Fruit fly (Drosophila melanogaster): ENCODE data around the gene CG7091.

The CG7091 gene

dm6 chr3R:12981334-12982166 lies 3.8 kb downstream of the CG7091 start (continued):
- TF ChIP-seq gcm (GFP tag; optimal IDR thresholded peaks at IDR 0.05): peak; percentile 45
- TF ChIP-seq CG13424 (tag; optimal IDR thresholded peaks at IDR 0.05): peak; percentile 69
- no peak for TF ChIP-seq shn (GFP tag; optimal IDR thresholded peaks at IDR 0.05)
- TF ChIP-seq hbn (GFP tag; IDR thresholded peaks at IDR 0.05; ENCODE audit: partially characterized antibody): no peak
- TF ChIP-seq Hsf (GFP tag; optimal IDR thresholded peaks at IDR 0.05): peak; percentile 44
- no peak for TF ChIP-seq CG30020 (tag; optimal IDR thresholded peaks at IDR 0.05)
- TF ChIP-seq CG6683 (GFP tag; optimal IDR thresholded peaks at IDR 0.05): no peak
- no peak for TF ChIP-seq CG4282 (GFP tag; optimal IDR thresholded peaks at IDR 0.05)
- peak; percentile 60 for TF ChIP-seq CG13775 (GFP tag; optimal IDR thresholded peaks at IDR 0.05)
- peak; percentile 77 for TF ChIP-seq CG15269 (tag; optimal IDR thresholded peaks at IDR 0.05)
- no peak for TF ChIP-seq CG6272 (GFP tag; IDR thresholded peaks at IDR 0.05)
- TF ChIP-seq ERR (GFP tag; optimal IDR thresholded peaks at IDR 0.05): no peak
- peak; percentile 59 for TF ChIP-seq CG18619 (GFP tag; optimal IDR thresholded peaks at IDR 0.05)
- no peak for TF ChIP-seq eyg (GFP tag; optimal IDR thresholded peaks at IDR 0.05)
- TF ChIP-seq Max (GFP tag; optimal IDR thresholded peaks at IDR 0.05): peak; percentile 35
- no peak for TF ChIP-seq Adf1 (GFP tag; IDR thresholded peaks at IDR 0.05)
- peak in 1 of 2 experiments; percentile 29 for TF ChIP-seq chif (GFP tag; optimal IDR thresholded peaks at IDR 0.05)
- TF ChIP-seq B-H1 (GFP tag; IDR thresholded peaks at IDR 0.05): peak; percentile 47; the same call in 1 of the 3 replicates
- TF ChIP-seq Doc3 (GFP tag; IDR thresholded peaks at IDR 0.05; ENCODE audit: partially characterized antibody): no peak
- TF ChIP-seq sens-2 (GFP tag; IDR thresholded peaks at IDR 0.05): no peak
- TF ChIP-seq CG1602 (GFP tag; optimal IDR thresholded peaks at IDR 0.05): peak; percentile 46
- peak; percentile 64; the same call in 1 of the 2 replicates for TF ChIP-seq CG6689 (GFP tag; IDR thresholded peaks at IDR 0.05)
- TF ChIP-seq Dref (GFP tag; IDR thresholded peaks at IDR 0.05): no peak
- no peak for TF ChIP-seq CG8290 (GFP tag; optimal IDR thresholded peaks at IDR 0.05)
- peak in 1 of 2 experiments; percentile 48 for TF ChIP-seq CG8290 (tag; optimal IDR thresholded peaks at IDR 0.05)
- TF ChIP-seq CG14965 (GFP tag; optimal IDR thresholded peaks at IDR 0.05; ENCODE audit: borderline replicate concordance): no peak
- TF ChIP-seq sd (tag; optimal IDR thresholded peaks at IDR 0.05): peak; percentile 3
- TF ChIP-seq CG7786 (GFP tag; optimal IDR thresholded peaks at IDR 0.05): no peak
- no peak for TF ChIP-seq abd-A (tag; optimal IDR thresholded peaks at IDR 0.05)
- peak; percentile 70 for TF ChIP-seq CG12391 (tag; optimal IDR thresholded peaks at IDR 0.05)
- no peak for TF ChIP-seq CG34376 (GFP tag; optimal IDR thresholded peaks at IDR 0.05)
- no peak; the same call in 2 of the 3 replicates for TF ChIP-seq sr (GFP tag; IDR thresholded peaks at IDR 0.05)
- TF ChIP-seq ems (GFP tag; optimal IDR thresholded peaks at IDR 0.05): peak; percentile 41
- no peak for TF ChIP-seq fd102C (GFP tag; optimal IDR thresholded peaks at IDR 0.05)
- TF ChIP-seq CG31388 (GFP tag; optimal IDR thresholded peaks at IDR 0.05): no peak
- peak; percentile 77 for TF ChIP-seq Meics (GFP tag; optimal IDR thresholded peaks at IDR 0.05)
- TF ChIP-seq nerfin-1 (tag; optimal IDR thresholded peaks at IDR 0.05): peak; percentile 59
- TF ChIP-seq CG43689 (GFP tag; IDR thresholded peaks at IDR 0.05): no peak
- TF ChIP-seq Lhr (GFP tag; optimal IDR thresholded peaks at IDR 0.05): no peak
- peak; percentile 22 for TF ChIP-seq CG15073 (GFP tag; optimal IDR thresholded peaks at IDR 0.05)
- TF ChIP-seq mam (GFP tag; optimal IDR thresholded peaks at IDR 0.05): peak; percentile 43
- no peak for TF ChIP-seq Dfd (GFP tag; optimal IDR thresholded peaks at IDR 0.05)
- TF ChIP-seq Gsc (GFP tag; IDR thresholded peaks at IDR 0.05): no peak
- peak; percentile 44 for TF ChIP-seq Hmr (GFP tag; optimal IDR thresholded peaks at IDR 0.05)
- peak; percentile 81 for TF ChIP-seq lab (GFP tag; optimal IDR thresholded peaks at IDR 0.05)
- TF ChIP-seq CG33557 (GFP tag; optimal IDR thresholded peaks at IDR 0.05): no peak
- peak; percentile 60 for TF ChIP-seq slbo (GFP tag; IDR thresholded peaks at IDR 0.05)
- TF ChIP-seq CG7556 (GFP tag; optimal IDR thresholded peaks at IDR 0.05): peak; percentile 83
- TF ChIP-seq odd (GFP tag; optimal IDR thresholded peaks at IDR 0.05): peak; percentile 40
